Fruit fly (Drosophila melanogaster) whole organism, prepupa: ENCODE results near the gene CCT1.

Experiments
- CG11762 ChIP-seq: fragments of 200-800 bp; sonication (Bioruptor generic); optimal IDR thresholded peaks from 3 replicates; lab custom pipeline; 2016; ENCODE audit warnings: missing biosample characterization, missing genetic modification characterization; ENCODE audit not compliant: insufficient read depth
- CG11902 ChIP-seq: fragments of 200-800 bp; sonication (Bioruptor generic); optimal IDR thresholded peaks from 3 replicates; lab custom pipeline; 2016; ENCODE audit warnings: missing biosample characterization, missing genetic modification characterization
- CG4318 ChIP-seq: fragments of 200-800 bp; sonication (Bioruptor generic); optimal IDR thresholded peaks from 3 replicates; lab custom pipeline; 2017; ENCODE audit warnings: missing biosample characterization, mild to moderate bottlenecking, missing genetic modification characterization
- CG6854 ChIP-seq: fragments of 200-800 bp; sonication (Bioruptor generic); optimal IDR thresholded peaks from 2 replicates; lab custom pipeline; 2017; ENCODE audit warnings: missing biosample characterization, mild to moderate bottlenecking, missing genetic modification characterization
- CG8632 ChIP-seq: fragments of 200-800 bp; sonication (Bioruptor generic); optimal IDR thresholded peaks from 3 replicates; lab custom pipeline; 2016; ENCODE audit warnings: missing biosample characterization, missing genetic modification characterization
- Ets96B ChIP-seq: fragments of 200-800 bp; optimal IDR thresholded peaks from 2 replicates; lab custom pipeline; 2019; ENCODE audit warnings: missing biosample characterization, mild to moderate bottlenecking, missing genetic modification characterization, moderate library complexity
- Hr39 ChIP-seq: fragments of 200-800 bp; sonication (Bioruptor generic); optimal IDR thresholded peaks from 2 replicates; lab custom pipeline; 2016; ENCODE audit warnings: missing biosample characterization, missing genetic modification characterization
- Lpt ChIP-seq: fragments of 200-800 bp; sonication (Bioruptor generic); optimal IDR thresholded peaks from 3 replicates; lab custom pipeline; 2016; ENCODE audit warnings: missing biosample characterization, missing genetic modification characterization
- achi ChIP-seq: fragments of 200-800 bp; sonication (Bioruptor generic); optimal IDR thresholded peaks from 3 replicates; lab custom pipeline; 2016; ENCODE audit warnings: missing biosample characterization, missing genetic modification characterization
- pdm3 ChIP-seq: fragments of 200-800 bp; sonication (Bioruptor generic); optimal IDR thresholded peaks from 3 replicates; lab custom pipeline; 2016; ENCODE audit warnings: missing biosample characterization, missing genetic modification characterization
- spab ChIP-seq: fragments of 200-800 bp; sonication (Bioruptor generic); optimal IDR thresholded peaks from 2 replicates; lab custom pipeline; 2017; ENCODE audit warnings: missing biosample characterization, mild to moderate bottlenecking, missing genetic modification characterization, missing genetic modification reagents
- topi ChIP-seq: fragments of 200-800 bp; sonication (Bioruptor generic); optimal IDR thresholded peaks from 3 replicates; lab custom pipeline; 2016; ENCODE audit warnings: missing biosample characterization, missing genetic modification characterization

dm6 chr3R:22465984-22466530 lies 25.2 kb downstream of the CCT1 start, which contains the start of gene Pebp1:
- TF ChIP-seq pdm3 (no peak), topi (GFP tag; lab: Kevin White, UChicago) (no peak), CG11762 (no peak), CG8632 (GFP tag; lab: Kevin White, UChicago) (no peak), spab (GFP tag; lab: Kevin White, UChicago) (no peak), CG6854 (GFP tag; lab: Kevin White, UChicago) (no peak), CG4318 (GFP tag; lab: Kevin White, UChicago) (no peak), achi (GFP tag; lab: Kevin White, UChicago) (no peak), CG11902 (GFP tag; lab: Kevin White, UChicago) (no peak), Lpt (GFP tag; lab: Kevin White, UChicago) (no peak), Ets96B (no peak), Hr39 (GFP tag; lab: Kevin White, UChicago) (no peak)
